Worm (Caenorhabditis elegans): ENCODE measurements around the gene srw-6.

- no peak for TF ChIP-seq pha-4 (GFP tag; IDR thresholded peaks at IDR 0.05)
- no peak for TF ChIP-seq pha-4 (tag; optimal IDR thresholded peaks at IDR 0.05)
- TF ChIP-seq hlh-30 (tag; optimal IDR thresholded peaks at IDR 0.05; ENCODE audit: insufficient read depth): no peak
- TF ChIP-seq jun-1 (tag; optimal IDR thresholded peaks at IDR 0.05): no peak
These were observed 2.9 kb upstream of the srw-6 start, which contains the start of gene R08F11.4 for ce11 chrV:3805499-3805898.
